Fruit fly (Drosophila melanogaster): ENCODE results near the gene geko.

DNA sequence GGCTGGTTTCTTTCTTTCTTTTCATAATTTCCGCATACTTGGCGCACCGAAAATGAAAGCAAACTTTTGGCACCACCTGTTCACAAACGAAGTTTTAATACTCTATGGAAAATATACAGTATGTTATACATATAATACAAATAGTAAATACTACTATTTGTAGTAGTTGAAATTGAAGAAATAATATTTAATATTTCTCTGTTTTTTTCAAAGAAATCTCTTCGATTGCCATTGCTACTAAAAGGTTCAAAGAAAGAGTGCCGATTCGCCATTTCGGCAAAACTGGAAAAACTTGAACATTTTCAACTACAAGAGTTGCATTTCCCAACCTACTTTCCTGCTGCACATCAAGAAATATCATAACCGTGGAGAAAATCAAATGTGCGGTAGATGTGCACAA is 7.6 kb downstream of the geko start:
- no peak for TF ChIP-seq N (GFP tag; optimal IDR thresholded peaks at IDR 0.05)
- no peak for TF ChIP-seq usp (GFP tag; optimal IDR thresholded peaks at IDR 0.05)
- TF ChIP-seq Sp1 (GFP tag; optimal IDR thresholded peaks at IDR 0.05): no peak
- no peak for TF ChIP-seq Dfd (GFP tag; optimal IDR thresholded peaks at IDR 0.05)
- TF ChIP-seq Rel (GFP tag; optimal IDR thresholded peaks at IDR 0.05): no peak
- TF ChIP-seq Rel (tag; optimal IDR thresholded peaks at IDR 0.05): no peak
- no peak for TF ChIP-seq brk (GFP tag; optimal IDR thresholded peaks at IDR 0.05)
- no peak for TF ChIP-seq rgr (GFP tag; optimal IDR thresholded peaks at IDR 0.05)
- no peak for TF ChIP-seq Hnf4 (GFP tag; optimal IDR thresholded peaks at IDR 0.05)
- no peak for TF ChIP-seq lola (GFP tag; optimal IDR thresholded peaks at IDR 0.05)
- TF ChIP-seq Hr78 (GFP tag; optimal IDR thresholded peaks at IDR 0.05): no peak
- TF ChIP-seq dmrt93B (GFP tag; optimal IDR thresholded peaks at IDR 0.05): no peak
- no peak for TF ChIP-seq psq (GFP tag; optimal IDR thresholded peaks at IDR 0.05)
- no peak for TF ChIP-seq fru (GFP tag; optimal IDR thresholded peaks at IDR 0.05)
